Worm (Caenorhabditis elegans) whole organism, L2 larva: Measurements from ENCODE around the gene uncp-18.

Source experiments
- F13H6.1 ChIP-seq: sonication (generic microtip); optimal IDR thresholded peaks from 2 replicates; lab custom pipeline; 2016; ENCODE audit warnings: missing genetic modification characterization, missing compliant biosample characterization
- R02D3.7 ChIP-seq: fragments of 150-350 bp; optimal IDR thresholded peaks from 2 replicates; lab custom pipeline; 2014; ENCODE audit warnings: missing biosample characterization, missing genetic modification characterization
- alr-1 ChIP-seq: fragments of 150-350 bp; optimal IDR thresholded peaks from 2 replicates; lab custom pipeline; 2014; ENCODE audit warnings: missing biosample characterization, missing genetic modification characterization
- dmd-4 ChIP-seq: sonication (generic microtip); optimal IDR thresholded peaks from 2 replicates; lab custom pipeline; 2017; ENCODE audit warnings: missing biosample characterization, missing genetic modification characterization
- elt-1 ChIP-seq: fragments of 150-350 bp; optimal IDR thresholded peaks from 2 replicates; lab custom pipeline; 2014; ENCODE audit warnings: missing biosample characterization, missing genetic modification characterization
- elt-3 ChIP-seq: sonication (generic microtip); optimal IDR thresholded peaks from 2 replicates; lab custom pipeline; 2017; ENCODE audit warnings: missing biosample characterization, missing genetic modification characterization
- fos-1 ChIP-seq: fragments of 150-350 bp; optimal IDR thresholded peaks from 2 replicates; lab custom pipeline; 2014; ENCODE audit warnings: missing biosample characterization, missing genetic modification characterization
- lin-13 ChIP-seq: fragments of 150-350 bp; optimal IDR thresholded peaks from 2 replicates; lab custom pipeline; 2014; ENCODE audit warnings: missing biosample characterization, missing genetic modification reagents, missing genetic modification characterization
- mdl-1 ChIP-seq, 2 experiments: fragments of 150-350 bp in 1 of 2; sonication (generic microtip) in 1 of 2; optimal IDR thresholded peaks; 2 replicates each; lab custom pipeline; 2017; ENCODE audit warnings: missing biosample characterization in 2 of 2, missing genetic modification characterization in 2 of 2
- nhr-77 ChIP-seq: fragments of 150-350 bp; optimal IDR thresholded peaks from 2 replicates; lab custom pipeline; 2014; ENCODE audit warnings: missing biosample characterization, missing genetic modification characterization
- peb-1 ChIP-seq: fragments of 150-350 bp; optimal IDR thresholded peaks from 2 replicates; lab custom pipeline; 2014; ENCODE audit warnings: missing biosample characterization, missing genetic modification characterization
- sem-4 ChIP-seq: fragments of 150-350 bp; optimal IDR thresholded peaks from 2 replicates; lab custom pipeline; 2014; ENCODE audit warnings: missing biosample characterization, missing genetic modification reagents, missing genetic modification characterization
- skn-1 ChIP-seq: sonication (generic microtip); optimal IDR thresholded peaks from 2 replicates; lab custom pipeline; 2017; ENCODE audit warnings: missing biosample characterization, missing genetic modification characterization
- sma-3 ChIP-seq: sonication (generic microtip); optimal IDR thresholded peaks from 2 replicates; lab custom pipeline; 2016; ENCODE audit warnings: missing genetic modification reagents, missing genetic modification characterization, missing compliant biosample characterization
- sma-9 ChIP-seq, 2 experiments: fragments of 150-350 bp in 1 of 2; sonication (generic microtip) in 1 of 2; optimal IDR thresholded peaks; 2 replicates each; lab custom pipeline; 2014 to 2016; ENCODE audit warnings: missing genetic modification characterization in 2 of 2, mild to moderate bottlenecking in 1 of 2, missing biosample characterization in 1 of 2, missing compliant biosample characterization in 1 of 2, missing genetic modification reagents in 1 of 2, moderate library complexity in 1 of 2
- snpc-4 ChIP-seq: fragments of 150-350 bp; optimal IDR thresholded peaks from 2 replicates; lab custom pipeline; 2014; ENCODE audit warnings: missing biosample characterization, missing genetic modification characterization
- unc-55 ChIP-seq: fragments of 150-350 bp; sonication (generic microtip); optimal IDR thresholded peaks from 3 replicates; lab custom pipeline; 2014; ENCODE audit warnings: missing biosample characterization, missing genetic modification reagents, missing genetic modification characterization
- zag-1 ChIP-seq: fragments of 150-350 bp; optimal IDR thresholded peaks from 2 replicates; lab custom pipeline; 2014; ENCODE audit warnings: missing biosample characterization, missing genetic modification characterization

The uncp-18 gene

ce11 chrIV:428869-429268 is 38.5 kb downstream of the uncp-18 start, which contains the start of gene Y66H1A.5:
TSS of gene Y66H1A.5 (minus strand) at chrIV:429133.
- TF ChIP-seq elt-1 (tag; lab: Kevin White, UChicago): no peak
- TF ChIP-seq fos-1 (tag; lab: Kevin White, UChicago): peak; percentile 57
- TF ChIP-seq dmd-4: no peak
- no peak for TF ChIP-seq peb-1

DNA sequence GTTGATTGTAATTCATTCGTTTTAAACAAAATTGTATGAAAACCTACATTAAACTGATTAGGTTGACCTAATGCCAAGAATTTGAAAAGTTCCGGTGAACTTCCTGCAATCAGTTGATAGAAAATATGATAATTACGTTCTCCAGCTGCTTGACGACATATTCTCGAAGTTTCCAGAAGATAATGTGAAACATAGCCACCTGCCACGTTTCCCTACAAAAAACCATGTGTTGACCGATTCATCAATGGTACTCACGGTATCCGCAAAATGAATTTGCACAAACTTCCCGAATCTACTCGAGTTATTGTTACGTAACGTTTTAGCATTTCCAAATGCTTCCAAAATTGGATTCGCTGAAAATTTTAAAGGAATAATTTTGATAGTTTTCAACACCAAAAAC is 48.0 kb downstream of the uncp-18 start:
- TF ChIP-seq nhr-77 (tag; lab: Kevin White, UChicago): no peak
- no peak for TF ChIP-seq unc-55 (GFP tag; lab: Kevin White, UChicago)
- no peak for TF ChIP-seq skn-1 (tag; lab: Kevin White, UChicago)
- TF ChIP-seq sma-9 (GFP tag; optimal IDR thresholded peaks at IDR 0.05; lab: Kevin White, UChicago): no peak
- TF ChIP-seq sma-9 (tag; optimal IDR thresholded peaks at IDR 0.05; lab: Kevin White, UChicago): no peak
- no peak for TF ChIP-seq zag-1 (tag; lab: Kevin White, UChicago)
- no peak for TF ChIP-seq peb-1
- TF ChIP-seq elt-3 (tag; lab: Kevin White, UChicago): no peak
- no peak for TF ChIP-seq R02D3.7
- no peak for TF ChIP-seq lin-13 (GFP tag; lab: Kevin White, UChicago)
- no peak for TF ChIP-seq snpc-4 (tag; lab: Kevin White, UChicago)
- no peak for TF ChIP-seq sma-3 (GFP tag; lab: Kevin White, UChicago)
- TF ChIP-seq mdl-1 (tag; optimal IDR thresholded peaks at IDR 0.05; lab: Kevin White, UChicago): no peak
- TF ChIP-seq sem-4 (tag; lab: Kevin White, UChicago): no peak
- TF ChIP-seq dmd-4: no peak
- TF ChIP-seq alr-1 (tag; lab: Kevin White, UChicago): no peak

DNA sequence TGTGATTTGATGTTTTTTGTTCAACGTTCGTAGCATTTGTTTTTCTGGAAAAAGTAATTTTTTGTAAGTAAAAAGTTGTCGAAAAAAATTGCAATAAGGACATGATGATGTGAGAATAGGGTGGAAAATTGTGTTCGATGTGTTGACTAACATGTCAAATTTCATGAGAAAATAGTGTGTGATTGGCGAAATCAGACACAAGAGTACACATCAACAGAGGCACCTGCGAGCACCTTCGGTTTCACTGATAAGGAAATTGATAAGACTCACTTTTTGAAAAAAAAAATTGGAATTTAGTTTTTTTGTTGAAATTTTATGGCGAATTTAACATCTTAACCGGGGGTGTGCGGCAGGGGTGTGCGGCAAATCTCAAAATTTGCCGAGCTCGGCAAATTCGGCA is 50.1 kb downstream of the uncp-18 start, which contains the start of gene hum-8:
Gene hum-8 (minus strand): TSS at position 46 of the 400 bp plus-strand sequence.
- peak; percentile 91 for TF ChIP-seq fos-1 (tag; lab: Kevin White, UChicago)
- no peak for TF ChIP-seq F13H6.1 (tag; lab: Kevin White, UChicago)
